Worm (Caenorhabditis elegans): ENCODE measurements around the gene npr-3.

The npr-3 gene

ce11 chrIV:11474067-11474466, 14.3 kb downstream of the npr-3 start (continued):
- TF ChIP-seq ceh-90 (tag; optimal IDR thresholded peaks at IDR 0.05) (no peak), ztf-11 (tag; optimal IDR thresholded peaks at IDR 0.05) (peak in 1 of 2 experiments; percentile 50), F16B12.6 (tag; optimal IDR thresholded peaks at IDR 0.05) (no peak), pqm-1 (tag; optimal IDR thresholded peaks at IDR 0.05) (no peak), aly-2 (tag; optimal IDR thresholded peaks at IDR 0.05) (peak; percentile 87), fos-1 (tag; optimal IDR thresholded peaks at IDR 0.05) (no peak), pax-3 (tag; optimal IDR thresholded peaks at IDR 0.05) (peak; percentile 34), zip-4 (GFP tag; optimal IDR thresholded peaks at IDR 0.05) (peak; percentile 28), egl-13 (tag; optimal IDR thresholded peaks at IDR 0.05) (no peak), Y116A8C.19 (tag; optimal IDR thresholded peaks at IDR 0.05; ENCODE audit: borderline replicate concordance) (no peak), mef-2 (tag; optimal IDR thresholded peaks at IDR 0.05) (no peak), vab-15 (tag; optimal IDR thresholded peaks at IDR 0.05) (peak; percentile 80), zag-1 (tag; optimal IDR thresholded peaks at IDR 0.05) (no peak), jun-1 (tag; optimal IDR thresholded peaks at IDR 0.05) (peak; percentile 34), fkh-8 (tag; optimal IDR thresholded peaks at IDR 0.05) (peak; percentile 45), blmp-1 (tag; optimal IDR thresholded peaks at IDR 0.05) (peak; percentile 21), efl-3 (GFP tag; optimal IDR thresholded peaks at IDR 0.05) (no peak), mep-1 (tag; optimal IDR thresholded peaks at IDR 0.05) (peak; percentile 80), hlh-17 (GFP tag; optimal IDR thresholded peaks at IDR 0.05; ENCODE audit: borderline replicate concordance) (no peak), xbp-1 (tag; optimal IDR thresholded peaks at IDR 0.05) (peak; percentile 51), C04F5.9 (tag; optimal IDR thresholded peaks at IDR 0.05) (peak; percentile 38), sptf-1 (tag; optimal IDR thresholded peaks at IDR 0.05) (no peak), tbx-2 (tag; optimal IDR thresholded peaks at IDR 0.05) (peak; percentile 46), snpc-4 (tag; optimal IDR thresholded peaks at IDR 0.05) (peak; percentile 16), sup-37 (GFP tag; optimal IDR thresholded peaks at IDR 0.05) (no peak), nhr-28 (tag; optimal IDR thresholded peaks at IDR 0.05) (no peak), lsy-2 (tag; optimal IDR thresholded peaks at IDR 0.05) (peak; percentile 57 to 70), mdl-1 (tag; optimal IDR thresholded peaks at IDR 0.05) (peak in 1 of 2 experiments; percentile 52), lin-14 (GFP tag; optimal IDR thresholded peaks at IDR 0.05) (peak; percentile 63), nhr-90 (tag; optimal IDR thresholded peaks at IDR 0.05; ENCODE audit: poor library complexity) (peak; percentile 74), egl-27 (tag; optimal IDR thresholded peaks at IDR 0.05) (no peak), ceh-88 (GFP tag; IDR thresholded peaks at IDR 0.05) (no peak), dpl-1 (GFP tag; optimal IDR thresholded peaks at IDR 0.05) (peak in 2 of 3 experiments; percentile 39 to 49), hpl-2 (GFP tag; optimal IDR thresholded peaks at IDR 0.05) (peak; percentile 32), skn-1 (tag; optimal IDR thresholded peaks at IDR 0.05) (peak; percentile 41), unc-30 (tag; optimal IDR thresholded peaks at IDR 0.05) (no peak), irx-1 (tag; optimal IDR thresholded peaks at IDR 0.05) (peak; percentile 56), snu-23 (GFP tag; optimal IDR thresholded peaks at IDR 0.05) (peak; percentile 79), nhr-11 (tag; optimal IDR thresholded peaks at IDR 0.05) (no peak), isw-1 (GFP tag; IDR thresholded peaks at IDR 0.05) (0 out of 2 replicates have a peak, but pooled peaks have one; percentile 2)

- TF ChIP-seq alr-1 (tag; optimal IDR thresholded peaks at IDR 0.05; ENCODE audit: borderline replicate concordance) (no peak), egl-27 (tag; optimal IDR thresholded peaks at IDR 0.05) (no peak), ama-1 (optimal IDR thresholded peaks at IDR 0.05) (no peak), dpl-1 (GFP tag; optimal IDR thresholded peaks at IDR 0.05) (no peak), egl-13 (tag; optimal IDR thresholded peaks at IDR 0.05) (no peak), ceh-82 (tag; optimal IDR thresholded peaks at IDR 0.05) (no peak), nhr-28 (tag; optimal IDR thresholded peaks at IDR 0.05) (no peak), unc-86 (tag; optimal IDR thresholded peaks at IDR 0.05) (no peak), efl-1 (optimal IDR thresholded peaks at IDR 0.05) (no peak), efl-1 (GFP tag; optimal IDR thresholded peaks at IDR 0.05 in 1 of 2) (no peak), zip-4 (GFP tag; optimal IDR thresholded peaks at IDR 0.05) (no peak), zag-1 (tag; optimal IDR thresholded peaks at IDR 0.05) (no peak), unc-130 (tag; optimal IDR thresholded peaks at IDR 0.05) (no peak), nhr-76 (tag; optimal IDR thresholded peaks at IDR 0.05) (no peak), nhr-11 (tag; optimal IDR thresholded peaks at IDR 0.05) (no peak), fkh-8 (tag; optimal IDR thresholded peaks at IDR 0.05) (no peak), ceh-88 (GFP tag; IDR thresholded peaks at IDR 0.05) (no peak), elt-2 (tag; optimal IDR thresholded peaks at IDR 0.05) (no peak), mef-2 (tag; optimal IDR thresholded peaks at IDR 0.05) (no peak)
Measured at ce11 chrIV:11475080-11475479, 15.3 kb downstream of the npr-3 start.
